Fruit fly (Drosophila melanogaster) whole organism, prepupa: ENCODE data around the gene CG33110.

Experiments used
- Blimp-1 ChIP-seq: fragments of 200-800 bp; sonication (Bioruptor generic); optimal IDR thresholded peaks from 3 replicates; lab custom pipeline; 2017; ENCODE audit warnings: missing biosample characterization, missing genetic modification characterization, mild to moderate bottlenecking, moderate library complexity, missing genetic modification reagents
- CG10631 ChIP-seq: fragments of 200-800 bp; sonication (Bioruptor generic); optimal IDR thresholded peaks from 2 replicates; lab custom pipeline; 2016; ENCODE audit warnings: missing biosample characterization, missing genetic modification characterization
- CG10669 ChIP-seq: fragments of 200-800 bp; sonication (Bioruptor generic); optimal IDR thresholded peaks from 3 replicates; lab custom pipeline; 2018; ENCODE audit warnings: missing biosample characterization, mild to moderate bottlenecking, missing genetic modification characterization, moderate library complexity
- CG11762 ChIP-seq: fragments of 200-800 bp; sonication (Bioruptor generic); optimal IDR thresholded peaks from 3 replicates; lab custom pipeline; 2016; ENCODE audit warnings: missing biosample characterization, missing genetic modification characterization; ENCODE audit not compliant: insufficient read depth
- CG15336 ChIP-seq: fragments of 200-800 bp; sonication (Bioruptor generic); IDR thresholded peaks from 2 replicates; pipeline ENCODE4 v1.3.6; 2022; ENCODE audit warnings: missing biosample characterization, missing genetic modification characterization
- CG1621 ChIP-seq: fragments of 200-800 bp; sonication (Bioruptor generic); optimal IDR thresholded peaks from 3 replicates; lab custom pipeline; 2018; ENCODE audit warnings: missing biosample characterization, mild to moderate bottlenecking, missing genetic modification characterization
- CG16779 ChIP-seq: fragments of 200-800 bp; sonication (Bioruptor generic); optimal IDR thresholded peaks from 3 replicates; lab custom pipeline; 2017; ENCODE audit warnings: missing biosample characterization, mild to moderate bottlenecking, missing genetic modification characterization
- CG3032 ChIP-seq: fragments of 200-800 bp; optimal IDR thresholded peaks from 2 replicates; lab custom pipeline; 2019; ENCODE audit warnings: missing biosample characterization, mild to moderate bottlenecking, missing genetic modification characterization, moderate library complexity
- CG31627 ChIP-seq: fragments of 200-800 bp; sonication (Bioruptor generic); optimal IDR thresholded peaks from 3 replicates; lab custom pipeline; 2016; ENCODE audit warnings: missing biosample characterization, missing genetic modification characterization
- CG34406 ChIP-seq: fragments of 200-800 bp; sonication (Bioruptor generic); optimal IDR thresholded peaks from 3 replicates; lab custom pipeline; 2016; ENCODE audit warnings: missing biosample characterization, missing genetic modification characterization
- CG3919 ChIP-seq: fragments of 200-800 bp; sonication (Bioruptor generic); optimal IDR thresholded peaks from 3 replicates; lab custom pipeline; 2016; ENCODE audit warnings: missing biosample characterization, missing genetic modification characterization
- CG6163 ChIP-seq: fragments of 200-800 bp; sonication (Bioruptor generic); IDR thresholded peaks from 3 replicates; pipeline ENCODE4 v1.3.6; 2022; ENCODE audit warnings: missing biosample characterization, missing genetic modification characterization
- CG6276 ChIP-seq: fragments of 200-800 bp; sonication (Bioruptor generic); optimal IDR thresholded peaks from 2 replicates; lab custom pipeline; 2017; ENCODE audit warnings: missing biosample characterization, mild to moderate bottlenecking, missing genetic modification characterization
- CG6792 ChIP-seq: fragments of 200-800 bp; sonication (Bioruptor generic); optimal IDR thresholded peaks from 3 replicates; lab custom pipeline; 2016; ENCODE audit warnings: missing biosample characterization, missing genetic modification characterization
- CG6808 ChIP-seq: fragments of 200-800 bp; sonication (Bioruptor generic); optimal IDR thresholded peaks from 3 replicates; lab custom pipeline; 2017; ENCODE audit warnings: missing biosample characterization, missing genetic modification characterization, mild to moderate bottlenecking, moderate library complexity, missing genetic modification reagents
- CG6854 ChIP-seq: fragments of 200-800 bp; sonication (Bioruptor generic); optimal IDR thresholded peaks from 2 replicates; lab custom pipeline; 2017; ENCODE audit warnings: missing biosample characterization, mild to moderate bottlenecking, missing genetic modification characterization
- CG7368 ChIP-seq: fragments of 200-800 bp; sonication (Bioruptor generic); optimal IDR thresholded peaks from 3 replicates; lab custom pipeline; 2016; ENCODE audit warnings: missing biosample characterization, missing genetic modification characterization
- CG8119 ChIP-seq: fragments of 200-800 bp; sonication (Bioruptor generic); IDR thresholded peaks from 3 replicates; pipeline ENCODE4 v1.3.6; 2022; ENCODE audit warnings: missing biosample characterization, missing genetic modification characterization
- CG8319 ChIP-seq: fragments of 200-800 bp; sonication (Bioruptor generic); optimal IDR thresholded peaks from 3 replicates; lab custom pipeline; 2016; ENCODE audit warnings: missing biosample characterization, missing genetic modification characterization
- CG8632 ChIP-seq: fragments of 200-800 bp; sonication (Bioruptor generic); optimal IDR thresholded peaks from 3 replicates; lab custom pipeline; 2016; ENCODE audit warnings: missing biosample characterization, missing genetic modification characterization
- Eip75B ChIP-seq: fragments of 200-800 bp; sonication (Bioruptor generic); optimal IDR thresholded peaks from 3 replicates; lab custom pipeline; 2016; ENCODE audit warnings: missing biosample characterization, missing genetic modification characterization
- Eip78C ChIP-seq: fragments of 200-800 bp; sonication (Bioruptor generic); peaks from one replicate; lab custom pipeline; 2016; ENCODE audit warnings: missing biosample characterization, missing genetic modification characterization
- Eip93F ChIP-seq: fragments of 200-800 bp; sonication (Bioruptor generic); optimal IDR thresholded peaks from 2 replicates; lab custom pipeline; 2016; ENCODE audit warnings: missing biosample characterization, mild to moderate bottlenecking, missing genetic modification characterization
- Ets21C ChIP-seq: fragments of 200-800 bp; sonication (Bioruptor generic); optimal IDR thresholded peaks from 3 replicates; lab custom pipeline; 2016; ENCODE audit warnings: missing biosample characterization, missing genetic modification characterization
- Gug ChIP-seq: fragments of 200-800 bp; sonication (Bioruptor generic); IDR thresholded peaks from 2 replicates; pipeline ENCODE4 v1.3.6; 2022; ENCODE audit warnings: missing biosample characterization, missing genetic modification characterization
- Hr38 ChIP-seq: sonication (Bioruptor generic); optimal IDR thresholded peaks from 2 replicates; lab custom pipeline; 2016; ENCODE audit warnings: missing biosample characterization, missing genetic modification characterization
- Hr39 ChIP-seq: fragments of 200-800 bp; sonication (Bioruptor generic); optimal IDR thresholded peaks from 2 replicates; lab custom pipeline; 2016; ENCODE audit warnings: missing biosample characterization, missing genetic modification characterization
- Hr4 ChIP-seq: fragments of 200-800 bp; sonication (Bioruptor generic); optimal IDR thresholded peaks from 3 replicates; lab custom pipeline; 2016; ENCODE audit warnings: missing biosample characterization, missing genetic modification characterization
- Lpt ChIP-seq: fragments of 200-800 bp; sonication (Bioruptor generic); optimal IDR thresholded peaks from 3 replicates; lab custom pipeline; 2016; ENCODE audit warnings: missing biosample characterization, missing genetic modification characterization
- Met ChIP-seq: fragments of 200-800 bp; sonication (Bioruptor generic); optimal IDR thresholded peaks from 3 replicates; lab custom pipeline; 2016; ENCODE audit warnings: missing biosample characterization, missing genetic modification characterization
- OdsH ChIP-seq: fragments of 200-800 bp; sonication (Bioruptor generic); optimal IDR thresholded peaks from 3 replicates; lab custom pipeline; 2016; ENCODE audit warnings: missing biosample characterization, missing genetic modification characterization
- Smox ChIP-seq: fragments of 200-800 bp; sonication (Bioruptor generic); optimal IDR thresholded peaks from 3 replicates; lab custom pipeline; 2016; ENCODE audit warnings: missing biosample characterization, missing genetic modification characterization
- Sox102F ChIP-seq: fragments of 200-800 bp; sonication (Bioruptor generic); optimal IDR thresholded peaks from 2 replicates; lab custom pipeline; 2016; ENCODE audit warnings: missing biosample characterization, mild to moderate bottlenecking, missing genetic modification characterization
- Sox14 ChIP-seq: fragments of 200-800 bp; sonication (Bioruptor generic); optimal IDR thresholded peaks from 3 replicates; lab custom pipeline; 2016; ENCODE audit warnings: missing biosample characterization, missing genetic modification characterization
- Sox15 ChIP-seq: fragments of 200-800 bp; sonication (Bioruptor generic); optimal IDR thresholded peaks from 3 replicates; lab custom pipeline; 2016; ENCODE audit warnings: missing biosample characterization, missing genetic modification characterization
- achi ChIP-seq: fragments of 200-800 bp; sonication (Bioruptor generic); optimal IDR thresholded peaks from 3 replicates; lab custom pipeline; 2016; ENCODE audit warnings: missing biosample characterization, missing genetic modification characterization
- cyc ChIP-seq: fragments of 200-800 bp; sonication (Bioruptor generic); optimal IDR thresholded peaks from 3 replicates; lab custom pipeline; 2016; ENCODE audit warnings: missing biosample characterization, missing genetic modification characterization
- dac ChIP-seq: fragments of 200-800 bp; sonication (Bioruptor generic); optimal IDR thresholded peaks from 2 replicates; lab custom pipeline; 2017; ENCODE audit warnings: missing biosample characterization, mild to moderate bottlenecking, missing genetic modification characterization
- dsx ChIP-seq: fragments of 200-800 bp; optimal IDR thresholded peaks from 3 replicates; lab custom pipeline; 2019; ENCODE audit warnings: missing biosample characterization, mild to moderate bottlenecking, missing genetic modification characterization, moderate library complexity; ENCODE audit not compliant: poor library complexity, severe bottlenecking
- eg ChIP-seq: fragments of 200-800 bp; sonication (Bioruptor generic); IDR thresholded peaks from 3 replicates; pipeline ENCODE4 v1.3.6; 2022; ENCODE audit warnings: missing biosample characterization, missing genetic modification characterization
- esn ChIP-seq: fragments of 200-800 bp; sonication (Bioruptor generic); optimal IDR thresholded peaks from 2 replicates; lab custom pipeline; 2016; ENCODE audit warnings: missing biosample characterization, mild to moderate bottlenecking, missing genetic modification characterization, moderate library complexity
- fd59A ChIP-seq: fragments of 200-800 bp; sonication (Bioruptor generic); optimal IDR thresholded peaks from 2 replicates; lab custom pipeline; 2017; ENCODE audit warnings: missing biosample characterization, mild to moderate bottlenecking, missing genetic modification characterization, missing genetic modification reagents
- fkh ChIP-seq: fragments of 200-800 bp; sonication (Bioruptor generic); optimal IDR thresholded peaks from 3 replicates; lab custom pipeline; 2017; ENCODE audit warnings: missing biosample characterization, mild to moderate bottlenecking, missing genetic modification characterization, moderate library complexity
- lz ChIP-seq: fragments of 200-800 bp; sonication (Bioruptor generic); optimal IDR thresholded peaks from 3 replicates; lab custom pipeline; 2016; ENCODE audit warnings: missing biosample characterization, missing genetic modification characterization
- net ChIP-seq: fragments of 200-800 bp; sonication (Bioruptor generic); optimal IDR thresholded peaks from 3 replicates; lab custom pipeline; 2016; ENCODE audit warnings: missing biosample characterization, missing genetic modification characterization
- pdm3 ChIP-seq: fragments of 200-800 bp; sonication (Bioruptor generic); optimal IDR thresholded peaks from 3 replicates; lab custom pipeline; 2016; ENCODE audit warnings: missing biosample characterization, missing genetic modification characterization
- spab ChIP-seq: fragments of 200-800 bp; sonication (Bioruptor generic); optimal IDR thresholded peaks from 2 replicates; lab custom pipeline; 2017; ENCODE audit warnings: missing biosample characterization, mild to moderate bottlenecking, missing genetic modification characterization, missing genetic modification reagents
- ss ChIP-seq, 2 experiments: fragments of 200-800 bp; sonication (Bioruptor generic); optimal IDR thresholded peaks; 2 replicates in 1 of 2; 3 replicates in 1 of 2; lab custom pipeline; 2017 to 2018; ENCODE audit warnings: mild to moderate bottlenecking in 2 of 2, missing biosample characterization in 2 of 2, missing genetic modification characterization in 2 of 2, moderate library complexity in 1 of 2
- topi ChIP-seq: fragments of 200-800 bp; sonication (Bioruptor generic); optimal IDR thresholded peaks from 3 replicates; lab custom pipeline; 2016; ENCODE audit warnings: missing biosample characterization, missing genetic modification characterization

CG33110 gene

dm6 chr3R:22626842-22627392 is 56.9 kb downstream of the CG33110 start (continued):
- TF ChIP-seq Lpt (GFP tag; lab: Kevin White, UChicago), result peak; percentile 88
- peak; percentile 50 for TF ChIP-seq CG7368 (GFP tag; lab: Kevin White, UChicago)
- TF ChIP-seq dsx, result peak; percentile 90
- no peak for TF ChIP-seq Ets21C
- no peak for TF ChIP-seq Sox15 (GFP tag; lab: Kevin White, UChicago)

DNA sequence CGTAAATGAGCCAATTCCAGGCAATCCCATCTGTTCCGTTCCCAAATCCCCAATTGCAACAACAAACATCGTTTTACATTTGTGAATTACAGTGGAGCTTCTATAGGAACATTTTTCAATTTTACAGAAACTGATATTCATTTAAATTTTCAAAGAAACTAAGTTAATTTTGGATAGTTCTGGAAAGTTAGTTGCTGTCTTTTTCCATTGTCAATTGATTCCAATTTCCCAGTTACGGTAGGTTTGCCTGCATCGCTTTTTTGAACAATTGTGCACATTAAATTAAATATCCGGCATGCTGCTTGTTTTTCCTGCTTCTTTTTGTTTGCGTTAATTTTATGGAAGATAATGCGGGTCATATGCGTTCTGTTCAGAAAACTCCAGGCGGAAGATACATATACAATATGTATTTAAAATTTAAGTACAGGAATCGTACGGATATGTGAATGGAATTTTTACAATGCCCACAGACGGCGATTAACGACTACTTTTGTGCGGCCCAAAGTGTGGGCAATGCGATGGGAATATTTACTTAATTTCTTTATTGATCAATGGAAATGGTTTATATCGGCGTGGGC is 58.0 kb downstream of the CG33110 start:
- TF ChIP-seq topi (GFP tag; lab: Kevin White, UChicago), result peak; percentile 84
- TF ChIP-seq esn (GFP tag; lab: Kevin White, UChicago), result peak; percentile 91
- peak; percentile 71 for TF ChIP-seq OdsH (GFP tag; lab: Kevin White, UChicago)
- no peak for TF ChIP-seq CG6808 (GFP tag; lab: Kevin White, UChicago)
- TF ChIP-seq CG10631, result peak; percentile 36
- TF ChIP-seq CG1621 (tag; lab: Kevin White, UChicago), result no peak
- no peak for TF ChIP-seq Eip93F
- TF ChIP-seq CG6276 (GFP tag; lab: Kevin White, UChicago), result no peak
- peak; percentile 81 for TF ChIP-seq Sox14
- TF ChIP-seq CG31627 (GFP tag; lab: Kevin White, UChicago), result peak; percentile 95
- peak; percentile 87 for TF ChIP-seq Smox (GFP tag; lab: Kevin White, UChicago)
- TF ChIP-seq Gug (GFP tag; lab: Robert Waterston, UW), result no peak
- TF ChIP-seq cyc (GFP tag; lab: Kevin White, UChicago), result peak; percentile 48
- TF ChIP-seq CG3032, result no peak
- TF ChIP-seq ss (GFP tag; optimal IDR thresholded peaks at IDR 0.05; lab: Kevin White, UChicago), result no peak
- peak; percentile 75 for TF ChIP-seq CG34406 (GFP tag; lab: Kevin White, UChicago)
- peak; percentile 68 for TF ChIP-seq Eip78C (GFP tag; lab: Kevin White, UChicago)
- peak; percentile 94 for TF ChIP-seq Hr39 (GFP tag; lab: Kevin White, UChicago)
- no peak for TF ChIP-seq spab (GFP tag; lab: Kevin White, UChicago)
- no peak for TF ChIP-seq CG16779 (tag; lab: Kevin White, UChicago)
- TF ChIP-seq fkh (GFP tag; lab: Kevin White, UChicago), result no peak
- TF ChIP-seq CG6163 (GFP tag; lab: Robert Waterston, UW), result peak; percentile 51; the same call in 1 of the 3 replicates
- peak; percentile 63 for TF ChIP-seq CG8632 (GFP tag; lab: Kevin White, UChicago)
- TF ChIP-seq CG8319 (GFP tag; lab: Kevin White, UChicago), result no peak
- TF ChIP-seq eg (GFP tag; lab: Robert Waterston, UW), result 0 out of 3 replicates have a peak, but pooled peaks have one; percentile 20
- peak; percentile 15 for TF ChIP-seq CG3919 (GFP tag; lab: Kevin White, UChicago)
- no peak for TF ChIP-seq Lpt (GFP tag; lab: Kevin White, UChicago)
- TF ChIP-seq dac (GFP tag; lab: Kevin White, UChicago), result no peak
- TF ChIP-seq net (GFP tag; lab: Kevin White, UChicago), result peak; percentile 44
- no peak for TF ChIP-seq Hr38 (GFP tag; lab: Kevin White, UChicago)
- no peak for TF ChIP-seq CG11762 (GFP tag; lab: Kevin White, UChicago)
- TF ChIP-seq lz (GFP tag; lab: Kevin White, UChicago), result peak; percentile 81
- peak; percentile 72 for TF ChIP-seq CG6792
- TF ChIP-seq Blimp-1 (GFP tag; lab: Kevin White, UChicago), result peak; percentile 17
- TF ChIP-seq Sox102F (GFP tag; lab: Kevin White, UChicago), result peak; percentile 89
- TF ChIP-seq CG15336 (GFP tag; lab: Robert Waterston, UW), result peak; percentile 27; the same call in 1 of the 2 replicates
- TF ChIP-seq Met (GFP tag; lab: Kevin White, UChicago), result peak; percentile 91
- no peak for TF ChIP-seq CG6854 (GFP tag; lab: Kevin White, UChicago)
- peak; percentile 51 for TF ChIP-seq Hr4 (GFP tag; lab: Kevin White, UChicago)
- TF ChIP-seq achi (GFP tag; lab: Kevin White, UChicago), result peak; percentile 65
- TF ChIP-seq pdm3 (GFP tag; lab: Kevin White, UChicago), result peak; percentile 76
- no peak for TF ChIP-seq dsx
- TF ChIP-seq CG8119 (GFP tag; lab: Robert Waterston, UW), result no peak; the same call in 2 of the 3 replicates
- TF ChIP-seq fd59A (GFP tag; lab: Kevin White, UChicago), result no peak
- TF ChIP-seq CG10669 (GFP tag; lab: Kevin White, UChicago), result no peak
- peak; percentile 44 for TF ChIP-seq Eip75B (GFP tag; lab: Kevin White, UChicago)
